Fruit fly (Drosophila melanogaster) whole organism, embryonic: ENCODE measurements around the gene Alp13.

Experiments
- Rx ChIP-seq: fragments of 200-800 bp; sonication (Bioruptor generic); IDR thresholded peaks from 2 replicates; pipeline ENCODE4 v1.3.6; 2022; ENCODE audit warnings: missing biosample characterization, missing genetic modification characterization
- aop ChIP-seq: fragments of 200-800 bp; sonication (Bioruptor generic); IDR thresholded peaks from 2 replicates; pipeline ENCODE4 v1.3.6; 2022; ENCODE audit warnings: missing biosample characterization, missing genetic modification characterization
- pan ChIP-seq, 4 experiments: fragments of >200 bp in 3 of 4; fragments of 200-800 bp in 1 of 4; sonication (Bioruptor generic) in 1 of 4; optimal IDR thresholded peaks in 3 of 4; IDR thresholded peaks in 1 of 4; 2 replicates each; pipeline versions ENCODE4 v1.3.6 to Lab custom; 2017 to 2022; ENCODE audit warnings: missing biosample characterization in 2 of 4, missing genetic modification characterization in 2 of 4, mixed read lengths in 1 of 4

DNA sequence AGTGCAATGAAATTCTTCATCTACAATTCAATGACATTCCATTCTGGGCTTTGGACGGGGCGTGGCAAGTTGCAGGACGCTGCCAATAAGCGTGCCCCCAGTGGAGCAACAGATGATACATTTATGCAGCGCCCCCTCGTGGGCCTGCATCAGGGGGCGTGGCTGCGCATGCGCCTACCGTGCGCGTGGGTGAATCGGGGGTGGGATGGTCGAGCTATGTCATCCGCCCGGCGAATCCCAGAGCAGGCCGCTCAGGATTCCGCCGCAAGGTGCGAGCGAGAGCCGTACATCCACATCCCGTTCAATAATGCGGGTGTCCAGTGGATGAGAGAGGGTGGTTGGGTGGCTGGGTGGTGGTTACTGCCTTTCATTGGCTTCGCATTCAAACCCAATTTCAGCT, 5.0 kb downstream of the Alp13 start:
- TF ChIP-seq aop (GFP tag; lab: Robert Waterston, UW) (no peak), Rx (GFP tag; lab: Robert Waterston, UW) (no peak), pan (optimal IDR thresholded peaks at IDR 0.05; lab: Kevin White, UChicago) (no peak), pan (GFP tag; optimal IDR thresholded peaks at IDR 0.05 in 1 of 2, IDR thresholded peaks at IDR 0.05 in 1 of 2) (no peak)
